Fruit fly (Drosophila melanogaster) whole organism, embryonic: ENCODE data around the gene eIF4G2.

Experiments used
- Ada2b ChIP-seq: fragments of 200-800 bp; sonication (Bioruptor generic); IDR thresholded peaks from 2 replicates; pipeline ENCODE4 v1.3.6; 2022; ENCODE audit warnings: missing biosample characterization, missing genetic modification characterization
- Aef1 ChIP-seq: fragments of 200-800 bp; sonication (Bioruptor generic); IDR thresholded peaks from 3 replicates; pipeline ENCODE4 v1.3.6; 2022; ENCODE audit warnings: missing biosample characterization, missing genetic modification characterization
- BEAF-32 ChIP-seq: fragments of 200-800 bp; sonication (Bioruptor generic); optimal IDR thresholded peaks from 3 replicates; lab custom pipeline; 2017; ENCODE audit warnings: missing biosample characterization, missing genetic modification characterization, mild to moderate bottlenecking, moderate library complexity, missing genetic modification reagents
- Bdp1 ChIP-seq: fragments of 200-800 bp; sonication (Bioruptor generic); optimal IDR thresholded peaks from 3 replicates; lab custom pipeline; 2016; ENCODE audit warnings: missing biosample characterization, missing genetic modification characterization
- CG10209 ChIP-seq: fragments of 200-800 bp; sonication (Bioruptor generic); optimal IDR thresholded peaks from 3 replicates; lab custom pipeline; 2017; ENCODE audit warnings: missing biosample characterization, mild to moderate bottlenecking, missing genetic modification characterization, missing genetic modification reagents
- CG10366 ChIP-seq: fragments of 200-800 bp; sonication (Bioruptor generic); IDR thresholded peaks from 2 replicates; pipeline ENCODE4 v1.3.6; 2022; ENCODE audit warnings: missing biosample characterization, missing genetic modification characterization
- CG12659 ChIP-seq: fragments of 200-800 bp; sonication (Bioruptor generic); optimal IDR thresholded peaks from 3 replicates; lab custom pipeline; 2017; ENCODE audit warnings: mild to moderate bottlenecking, missing biosample characterization, missing genetic modification reagents, missing genetic modification characterization
- CG13296 ChIP-seq: fragments of 200-800 bp; sonication (Bioruptor generic); optimal IDR thresholded peaks from 3 replicates; lab custom pipeline; 2018; ENCODE audit warnings: missing biosample characterization, mild to moderate bottlenecking, missing genetic modification characterization
- CG14710 ChIP-seq: fragments of 200-800 bp; sonication (Bioruptor generic); optimal IDR thresholded peaks from 3 replicates; lab custom pipeline; 2019; ENCODE audit warnings: missing biosample characterization, mild to moderate bottlenecking, missing genetic modification characterization, moderate library complexity
- CG14965 ChIP-seq: fragments of 200-800 bp; sonication (Bioruptor generic); optimal IDR thresholded peaks from 2 replicates; lab custom pipeline; 2016; ENCODE audit warnings: missing biosample characterization, missing genetic modification characterization, borderline replicate concordance
- CG17361 ChIP-seq: fragments of 200-800 bp; sonication (Bioruptor generic); IDR thresholded peaks from 3 replicates; pipeline ENCODE4 v1.3.6; 2022; ENCODE audit warnings: missing biosample characterization, missing genetic modification characterization
- CG17802 ChIP-seq: fragments of 200-800 bp; sonication (Bioruptor generic); optimal IDR thresholded peaks from 2 replicates; lab custom pipeline; 2018; ENCODE audit warnings: missing biosample characterization, mild to moderate bottlenecking, missing genetic modification characterization, moderate library complexity
- CG2712 ChIP-seq: fragments of 200-800 bp; optimal IDR thresholded peaks from 3 replicates; lab custom pipeline; 2019; ENCODE audit warnings: missing biosample characterization, mild to moderate bottlenecking, missing genetic modification characterization, moderate library complexity
- CG2875 ChIP-seq: fragments of 200-800 bp; sonication (Bioruptor generic); optimal IDR thresholded peaks from 2 replicates; lab custom pipeline; 2017; ENCODE audit warnings: missing biosample characterization, mild to moderate bottlenecking, missing genetic modification characterization, missing genetic modification reagents
- CG31388 ChIP-seq: fragments of 200-800 bp; sonication (Bioruptor generic); optimal IDR thresholded peaks from 2 replicates; lab custom pipeline; 2016; ENCODE audit warnings: missing biosample characterization, missing genetic modification characterization
- CG3726 ChIP-seq: fragments of 200-800 bp; sonication (Bioruptor generic); IDR thresholded peaks from 3 replicates; pipeline ENCODE4, ENCODE4 v1.3.6; 2022; ENCODE audit warnings: missing biosample characterization, missing genetic modification characterization
- CG43689 ChIP-seq: fragments of 200-800 bp; sonication (Bioruptor generic); IDR thresholded peaks from 2 replicates; pipeline ENCODE4 v1.3.6; 2022; ENCODE audit warnings: missing biosample characterization, missing genetic modification characterization
- CG6175 ChIP-seq: fragments of 200-800 bp; sonication (Bioruptor generic); IDR thresholded peaks from 3 replicates; pipeline ENCODE4 v1.3.6; 2022; ENCODE audit warnings: missing biosample characterization, missing genetic modification characterization
- CG7786 ChIP-seq: fragments of 200-800 bp; sonication (Bioruptor generic); optimal IDR thresholded peaks from 2 replicates; lab custom pipeline; 2016; ENCODE audit warnings: missing biosample characterization, missing genetic modification characterization
- Dbx ChIP-seq: fragments of 200-800 bp; sonication (Bioruptor generic); IDR thresholded peaks from 3 replicates; pipeline ENCODE4 v1.3.6; 2022; ENCODE audit warnings: missing biosample characterization, missing genetic modification characterization
- Dp ChIP-seq: fragments of 200-800 bp; sonication (Bioruptor generic); optimal IDR thresholded peaks from 2 replicates; lab custom pipeline; 2018; ENCODE audit warnings: missing biosample characterization, mild to moderate bottlenecking, missing genetic modification characterization, moderate library complexity
- E2f1 ChIP-seq: fragments of 200-800 bp; sonication (Bioruptor generic); IDR thresholded peaks from 2 replicates; pipeline ENCODE4 v1.3.6; 2022; ENCODE audit warnings: missing biosample characterization, missing genetic modification characterization
- Fer1 ChIP-seq: fragments of 200-800 bp; sonication (Bioruptor generic); optimal IDR thresholded peaks from 2 replicates; lab custom pipeline; 2017; ENCODE audit warnings: missing biosample characterization, mild to moderate bottlenecking, missing genetic modification characterization
- Hsf ChIP-seq: fragments of 200-800 bp; sonication (Bioruptor generic); optimal IDR thresholded peaks from 3 replicates; lab custom pipeline; 2016; ENCODE audit warnings: missing biosample characterization, missing genetic modification characterization
- Lhr ChIP-seq: fragments of 200-800 bp; sonication (Bioruptor generic); optimal IDR thresholded peaks from 3 replicates; lab custom pipeline; 2017; ENCODE audit warnings: mild to moderate bottlenecking, missing biosample characterization, missing genetic modification reagents, missing genetic modification characterization
- Mes4 ChIP-seq: fragments of 200-800 bp; sonication (Bioruptor generic); optimal IDR thresholded peaks from 2 replicates; lab custom pipeline; 2016; ENCODE audit warnings: missing biosample characterization, missing genetic modification characterization
- Neu2 ChIP-seq: fragments of 200-800 bp; sonication (Bioruptor generic); optimal IDR thresholded peaks from 3 replicates; lab custom pipeline; 2016; ENCODE audit warnings: missing biosample characterization, missing genetic modification characterization, borderline replicate concordance
- Optix ChIP-seq: fragments of 200-800 bp; sonication (Bioruptor generic); IDR thresholded peaks from 3 replicates; pipeline ENCODE4 v1.3.6; 2022; ENCODE audit warnings: missing biosample characterization, missing genetic modification characterization
- Pdp1 ChIP-seq, 2 experiments: fragments of 200-800 bp; sonication (Bioruptor generic); optimal IDR thresholded peaks; 3 replicates each; lab custom pipeline; 2016; ENCODE audit warnings: missing biosample characterization in 2 of 2, missing genetic modification characterization in 2 of 2, mild to moderate bottlenecking in 1 of 2, moderate library complexity in 1 of 2
- al ChIP-seq: fragments of 200-800 bp; sonication (Bioruptor generic); IDR thresholded peaks from 2 replicates; pipeline ENCODE4 v1.3.6; 2022; ENCODE audit warnings: missing biosample characterization, missing genetic modification characterization
- btn ChIP-seq: fragments of 200-800 bp; sonication (Bioruptor generic); optimal IDR thresholded peaks from 2 replicates; lab custom pipeline; 2016; ENCODE audit warnings: missing biosample characterization, missing genetic modification characterization
- ci ChIP-seq: fragments of 200-800 bp; sonication (Bioruptor generic); IDR thresholded peaks from 3 replicates; pipeline ENCODE4 v1.3.6; 2022; ENCODE audit warnings: missing biosample characterization, missing genetic modification characterization
- corto ChIP-seq: fragments of 200-800 bp; sonication (Bioruptor generic); optimal IDR thresholded peaks from 2 replicates; lab custom pipeline; 2016; ENCODE audit warnings: missing biosample characterization, mild to moderate bottlenecking, missing genetic modification characterization, moderate library complexity
- dm ChIP-seq: fragments of 200-800 bp; sonication (Bioruptor generic); optimal IDR thresholded peaks from 3 replicates; lab custom pipeline; 2016; ENCODE audit warnings: missing biosample characterization, missing genetic modification characterization
- dysf ChIP-seq: fragments of 200-800 bp; sonication (Bioruptor generic); IDR thresholded peaks from 3 replicates; pipeline ENCODE4 v1.3.6; 2022; ENCODE audit warnings: missing biosample characterization, missing genetic modification characterization
- emc ChIP-seq: fragments of 200-800 bp; sonication (Bioruptor generic); optimal IDR thresholded peaks from 2 replicates; lab custom pipeline; 2016; ENCODE audit warnings: missing biosample characterization, missing genetic modification characterization
- ems ChIP-seq: fragments of 200-800 bp; sonication (Bioruptor generic); optimal IDR thresholded peaks from 3 replicates; lab custom pipeline; 2016; ENCODE audit warnings: missing biosample characterization, missing genetic modification characterization
- esg ChIP-seq: fragments of 200-800 bp; sonication (Bioruptor generic); conservative IDR thresholded peaks from 2 replicates; pipeline ENCODE4 v1.3.6; 2022; ENCODE audit warnings: missing biosample characterization, missing genetic modification characterization
- gcm2 ChIP-seq: fragments of 200-800 bp; sonication (Bioruptor generic); optimal IDR thresholded peaks from 2 replicates; lab custom pipeline; 2016; ENCODE audit warnings: missing biosample characterization, missing genetic modification characterization
- her ChIP-seq: fragments of 200-800 bp; sonication (Bioruptor generic); optimal IDR thresholded peaks from 2 replicates; lab custom pipeline; 2016; ENCODE audit warnings: missing biosample characterization, missing genetic modification characterization
- lab ChIP-seq: fragments of 200-800 bp; sonication (Bioruptor generic); optimal IDR thresholded peaks from 3 replicates; lab custom pipeline; 2017; ENCODE audit warnings: missing biosample characterization, missing genetic modification characterization, mild to moderate bottlenecking, moderate library complexity, missing genetic modification reagents
- p53 ChIP-seq: fragments of 200-800 bp; sonication (Bioruptor generic); optimal IDR thresholded peaks from 2 replicates; lab custom pipeline; 2016; ENCODE audit warnings: missing biosample characterization, missing genetic modification characterization
- pfk ChIP-seq: fragments of 200-800 bp; sonication (Bioruptor generic); optimal IDR thresholded peaks from 2 replicates; lab custom pipeline; 2018; ENCODE audit warnings: missing biosample characterization, mild to moderate bottlenecking, missing genetic modification characterization, moderate library complexity
- pum ChIP-seq: fragments of 200-800 bp; sonication (Bioruptor generic); optimal IDR thresholded peaks from 2 replicates; lab custom pipeline; 2016; ENCODE audit warnings: missing biosample characterization, missing genetic modification characterization
- pzg ChIP-seq: fragments of 200-800 bp; sonication (Bioruptor generic); optimal IDR thresholded peaks from 3 replicates; lab custom pipeline; 2018; ENCODE audit warnings: missing biosample characterization, mild to moderate bottlenecking, missing genetic modification characterization, moderate library complexity
- ranshi ChIP-seq: fragments of 200-800 bp; sonication (Bioruptor generic); IDR thresholded peaks from 2 replicates; pipeline ENCODE4 v1.3.6; 2022; ENCODE audit warnings: missing biosample characterization, missing genetic modification characterization
- ro ChIP-seq: fragments of 200-800 bp; sonication (Bioruptor generic); IDR thresholded peaks from 2 replicates; pipeline ENCODE4 v1.3.6; 2022; ENCODE audit warnings: missing biosample characterization, missing genetic modification characterization
- schlank ChIP-seq: fragments of 200-800 bp; sonication (Bioruptor generic); optimal IDR thresholded peaks from 2 replicates; lab custom pipeline; 2018; ENCODE audit warnings: missing biosample characterization, mild to moderate bottlenecking, missing genetic modification characterization
- tio ChIP-seq: fragments of 200-800 bp; sonication (Bioruptor generic); optimal IDR thresholded peaks from 2 replicates; lab custom pipeline; 2017; ENCODE audit warnings: missing biosample characterization, missing genetic modification characterization, inconsistent platforms
- toy ChIP-seq: fragments of 200-800 bp; sonication (Bioruptor generic); IDR thresholded peaks from 2 replicates; pipeline ENCODE4 v1.3.6; 2022; ENCODE audit warnings: missing biosample characterization, missing genetic modification characterization

The eIF4G2 gene

DNA sequence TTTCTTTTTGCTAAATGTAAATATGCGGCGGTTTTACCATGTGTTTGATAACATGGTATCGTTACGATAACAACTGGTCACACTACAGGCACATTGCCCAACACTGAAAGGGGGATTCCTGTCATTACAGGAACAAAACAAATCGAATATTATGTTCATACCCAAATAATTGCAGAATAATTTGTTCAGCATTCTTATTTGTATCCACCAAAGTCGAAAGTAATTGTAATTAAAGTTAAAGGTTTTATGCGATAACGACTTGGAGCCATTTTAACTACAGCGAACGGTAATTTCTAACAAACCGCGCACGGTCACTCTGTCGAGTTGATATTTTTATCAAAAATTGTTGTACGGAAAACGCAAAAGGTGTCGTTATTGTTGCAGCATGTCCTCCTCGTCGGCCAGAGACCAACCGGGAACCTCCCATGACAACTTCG lies 51.6 kb downstream of the eIF4G2 start, which contains the start of the genes CG10214 and CG10375 (continued):
- TF ChIP-seq Optix (GFP tag; lab: Robert Waterston, UW) (0 out of 3 replicates have a peak, but pooled peaks have one; percentile 25), CG6175 (GFP tag; lab: Robert Waterston, UW) (no peak), CG10209 (GFP tag; lab: Kevin White, UChicago) (peak; percentile 57), tio (GFP tag; lab: Kevin White, UChicago) (no peak), Aef1 (GFP tag; lab: Robert Waterston, UW) (peak; percentile 26; the same call in 1 of the 3 replicates), Dp (peak; percentile 49), CG10366 (peak; percentile 42; the same call in 1 of the 2 replicates), toy (GFP tag; lab: Robert Waterston, UW) (no peak), Dbx (GFP tag; lab: Robert Waterston, UW) (peak; percentile 73; the same call in 2 of the 3 replicates), Mes4 (peak; percentile 66), pfk (GFP tag; lab: Kevin White, UChicago) (no peak), CG14710 (tag; lab: Kevin White, UChicago) (peak; percentile 88), CG17802 (tag; lab: Kevin White, UChicago) (peak; percentile 35), esg (GFP tag; lab: Robert Waterston, UW) (0 out of 2 replicates have a peak, but pooled peaks have one; percentile 35), emc (GFP tag; lab: Kevin White, UChicago) (peak; percentile 37), Bdp1 (GFP tag; lab: Kevin White, UChicago) (peak; percentile 66), CG13296 (peak; percentile 31), ems (peak; percentile 84), al (peak; percentile 50), Ada2b (GFP tag; lab: Robert Waterston, UW) (peak; percentile 35; the same call in 1 of the 2 replicates), lab (peak; percentile 70), CG14965 (GFP tag; lab: Kevin White, UChicago) (no peak), CG12659 (peak; percentile 92), CG3726 (GFP tag; lab: Robert Waterston, UW) (no peak), gcm2 (peak; percentile 24), dm (GFP tag; lab: Kevin White, UChicago) (peak; percentile 97), btn (GFP tag; lab: Kevin White, UChicago) (peak; percentile 50), E2f1 (peak; percentile 71), CG17361 (peak; percentile 79), dysf (GFP tag; lab: Robert Waterston, UW) (peak; percentile 64), Hsf (peak; percentile 87), Fer1 (peak; percentile 82), BEAF-32 (peak; percentile 72), pzg (peak; percentile 91), CG2875 (GFP tag; lab: Kevin White, UChicago) (peak; percentile 43), CG2712 (tag; lab: Kevin White, UChicago) (peak; percentile 78), corto (GFP tag; lab: Kevin White, UChicago) (no peak), Neu2 (GFP tag; lab: Kevin White, UChicago) (peak; percentile 64), her (GFP tag; lab: Kevin White, UChicago) (peak; percentile 82), ci (GFP tag; lab: Robert Waterston, UW) (peak; percentile 88), CG43689 (GFP tag; lab: Robert Waterston, UW) (no peak), CG7786 (GFP tag; lab: Kevin White, UChicago) (peak; percentile 81), ranshi (GFP tag; lab: Robert Waterston, UW) (peak; percentile 36; the same call in 1 of the 2 replicates), Pdp1 (GFP tag; optimal IDR thresholded peaks at IDR 0.05; lab: Kevin White, UChicago) (peak; percentile 81 to 96), ro (GFP tag; lab: Robert Waterston, UW) (no peak), Lhr (GFP tag; lab: Kevin White, UChicago) (peak; percentile 53), p53 (GFP tag; lab: Kevin White, UChicago) (peak; percentile 48), pum (GFP tag; lab: Kevin White, UChicago) (peak; percentile 78), schlank (tag; lab: Kevin White, UChicago) (peak; percentile 30), CG31388 (peak; percentile 54)
